Worm (Caenorhabditis elegans): Measurements from ENCODE around the gene Y32B12C.1.
A peak's percentile ranks its signal among the peaks of the same experiment; 100 is the strongest.

DNA sequence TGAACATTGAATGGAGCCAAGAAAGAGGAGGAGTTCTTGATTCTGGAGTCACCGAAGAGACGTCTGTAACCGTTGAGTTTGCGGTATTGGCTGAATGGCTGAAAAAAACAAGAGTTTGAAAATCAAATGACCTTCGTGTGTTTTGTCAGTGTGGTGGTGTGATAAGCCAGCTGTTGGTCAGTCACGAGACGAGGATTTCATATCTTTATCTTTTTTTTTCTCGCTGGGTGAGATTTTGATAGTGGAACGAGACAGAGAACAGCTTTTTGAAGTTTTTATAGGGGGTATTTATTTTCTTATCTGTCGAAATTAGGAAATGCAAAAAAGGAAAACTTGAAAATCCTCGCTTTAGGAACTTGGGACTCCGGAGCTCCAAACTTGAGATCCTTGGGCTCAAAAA is 11.9 kb upstream of the Y32B12C.1 start:
- TF ChIP-seq nhr-11 (tag; optimal IDR thresholded peaks at IDR 0.05) (no peak), lsy-2 (tag; optimal IDR thresholded peaks at IDR 0.05) (peak in 1 of 2 experiments; percentile 11), nhr-10 (tag; optimal IDR thresholded peaks at IDR 0.05) (no peak), php-3 (GFP tag; IDR thresholded peaks at IDR 0.05) (no peak), unc-130 (GFP tag; optimal IDR thresholded peaks at IDR 0.05) (no peak), ceh-82 (tag; optimal IDR thresholded peaks at IDR 0.05) (no peak)

Data from whole organism, L4 larva.